Worm (Caenorhabditis elegans) whole organism, early embryonic: ENCODE results near the gene Y57G11C.38.

ENCODE experiments used
- B0310.2 ChIP-seq: sonication (generic microtip); optimal IDR thresholded peaks from 2 replicates; lab custom pipeline; 2016; ENCODE audit warnings: mild to moderate bottlenecking, missing genetic modification characterization, missing compliant biosample characterization
- F13C5.2 ChIP-seq: sonication (generic microtip); optimal IDR thresholded peaks from 2 replicates; lab custom pipeline; 2017; ENCODE audit warnings: mild to moderate bottlenecking, missing genetic modification characterization, inconsistent platforms, missing compliant biosample characterization
- aly-1 ChIP-seq: sonication (generic microtip); optimal IDR thresholded peaks from 2 replicates; lab custom pipeline; 2016; ENCODE audit warnings: missing genetic modification characterization, missing compliant biosample characterization
- ama-1 ChIP-seq: fragments of 150-350 bp; optimal IDR thresholded peaks from 2 replicates; lab custom pipeline; 2014
- ceh-13 ChIP-seq: fragments of 200-800 bp; sonication (Bioruptor generic); optimal IDR thresholded peaks from 2 replicates; lab custom pipeline; 2018; ENCODE audit warnings: mild to moderate bottlenecking, missing genetic modification characterization, missing compliant biosample characterization
- flt-1 ChIP-seq: fragments of 200-800 bp; sonication (Bioruptor generic); IDR thresholded peaks from 2 replicates; pipeline ENCODE4 v1.3.6; 2022; ENCODE audit warnings: missing genetic modification characterization, missing compliant biosample characterization
- hmbx-1 ChIP-seq: sonication (generic microtip); optimal IDR thresholded peaks from 2 replicates; lab custom pipeline; 2016; ENCODE audit warnings: mild to moderate bottlenecking, missing genetic modification characterization, missing compliant biosample characterization
- hmg-4 ChIP-seq: fragments of 200-800 bp; sonication (Bioruptor generic); optimal IDR thresholded peaks from 2 replicates; lab custom pipeline; 2018; ENCODE audit warnings: mild to moderate bottlenecking, missing genetic modification characterization, missing compliant biosample characterization
- hnd-1 ChIP-seq: sonication (generic microtip); optimal IDR thresholded peaks from 2 replicates; lab custom pipeline; 2016; ENCODE audit warnings: missing genetic modification characterization, missing compliant biosample characterization
- pes-1 ChIP-seq: fragments of 200-800 bp; sonication (Bioruptor generic); IDR thresholded peaks from 2 replicates; pipeline ENCODE4 v1.3.6; 2022; ENCODE audit warnings: missing genetic modification reagents, missing genetic modification characterization, missing compliant biosample characterization
- scrt-1 ChIP-seq: fragments of 200-800 bp; sonication (Bioruptor generic); IDR thresholded peaks from 2 replicates; pipeline ENCODE4 v1.3.6; 2022; ENCODE audit warnings: missing genetic modification characterization, missing compliant biosample characterization
- sea-1 ChIP-seq: fragments of 200-800 bp; sonication (Bioruptor generic); conservative IDR thresholded peaks from 2 replicates; pipeline ENCODE4 v1.3.6; 2022; ENCODE audit warnings: missing genetic modification characterization, missing compliant biosample characterization
- tbx-11 ChIP-seq: fragments of 200-800 bp; sonication (Bioruptor generic); IDR thresholded peaks from 2 replicates; pipeline ENCODE4 v1.3.6; 2022; ENCODE audit warnings: missing genetic modification characterization, missing compliant biosample characterization
- tra-4 ChIP-seq: sonication (generic microtip); optimal IDR thresholded peaks from 2 replicates; lab custom pipeline; 2017; ENCODE audit warnings: missing genetic modification characterization, missing compliant biosample characterization

ce11 chrIV:14816288-14816687 lies 46.0 kb upstream of the Y57G11C.38 start, which contains the start of gene Y57G11C.46:
- TF ChIP-seq ceh-13 (GFP tag; lab: Kevin White, UChicago) (no peak), ama-1 (lab: Kevin White, UChicago) (no peak), flt-1 (GFP tag; lab: Robert Waterston, UW) (no peak), hmg-4 (GFP tag; lab: Kevin White, UChicago) (no peak), tra-4 (tag; lab: Kevin White, UChicago) (no peak), sea-1 (GFP tag; lab: Robert Waterston, UW) (no peak), F13C5.2 (tag; lab: Kevin White, UChicago) (no peak), pes-1 (GFP tag; lab: Robert Waterston, UW) (no peak), scrt-1 (GFP tag; lab: Robert Waterston, UW) (no peak), tbx-11 (no peak), hmbx-1 (tag; lab: Kevin White, UChicago) (no peak), B0310.2 (no peak), aly-1 (tag; lab: Kevin White, UChicago) (no peak), hnd-1 (tag; lab: Kevin White, UChicago) (no peak)
